Fruit fly (Drosophila melanogaster): ENCODE measurements around the gene CG8028.

CG8028 gene

DNA sequence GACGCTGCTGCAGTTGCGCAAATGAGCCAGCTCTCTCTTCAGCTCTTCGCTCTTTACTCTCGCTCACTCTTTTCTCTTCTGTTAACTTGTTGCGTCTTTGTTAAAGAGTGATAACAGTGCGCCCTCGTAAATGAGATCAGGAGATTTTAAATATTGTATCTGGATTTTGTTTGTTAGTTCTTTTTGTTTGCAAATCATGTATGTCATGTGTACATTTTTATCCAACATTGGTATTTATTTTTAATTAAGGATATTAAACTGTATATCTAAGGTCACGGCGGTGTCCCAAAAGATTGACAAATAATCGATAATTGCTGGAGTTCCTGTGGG lies 18.6 kb upstream of the CG8028 start (continued):
- TF ChIP-seq CG6276 (GFP tag; optimal IDR thresholded peaks at IDR 0.05) (peak; percentile 17), CG6808 (GFP tag; optimal IDR thresholded peaks at IDR 0.05) (peak; percentile 25), Sox102F (GFP tag; optimal IDR thresholded peaks at IDR 0.05) (peak; percentile 74), Sox15 (GFP tag; optimal IDR thresholded peaks at IDR 0.05) (peak; percentile 29), eg (GFP tag; IDR thresholded peaks at IDR 0.05) (peak; percentile 80), pdm3 (GFP tag; optimal IDR thresholded peaks at IDR 0.05) (peak; percentile 69), Lpt (GFP tag; optimal IDR thresholded peaks at IDR 0.05) (no peak)

DNA sequence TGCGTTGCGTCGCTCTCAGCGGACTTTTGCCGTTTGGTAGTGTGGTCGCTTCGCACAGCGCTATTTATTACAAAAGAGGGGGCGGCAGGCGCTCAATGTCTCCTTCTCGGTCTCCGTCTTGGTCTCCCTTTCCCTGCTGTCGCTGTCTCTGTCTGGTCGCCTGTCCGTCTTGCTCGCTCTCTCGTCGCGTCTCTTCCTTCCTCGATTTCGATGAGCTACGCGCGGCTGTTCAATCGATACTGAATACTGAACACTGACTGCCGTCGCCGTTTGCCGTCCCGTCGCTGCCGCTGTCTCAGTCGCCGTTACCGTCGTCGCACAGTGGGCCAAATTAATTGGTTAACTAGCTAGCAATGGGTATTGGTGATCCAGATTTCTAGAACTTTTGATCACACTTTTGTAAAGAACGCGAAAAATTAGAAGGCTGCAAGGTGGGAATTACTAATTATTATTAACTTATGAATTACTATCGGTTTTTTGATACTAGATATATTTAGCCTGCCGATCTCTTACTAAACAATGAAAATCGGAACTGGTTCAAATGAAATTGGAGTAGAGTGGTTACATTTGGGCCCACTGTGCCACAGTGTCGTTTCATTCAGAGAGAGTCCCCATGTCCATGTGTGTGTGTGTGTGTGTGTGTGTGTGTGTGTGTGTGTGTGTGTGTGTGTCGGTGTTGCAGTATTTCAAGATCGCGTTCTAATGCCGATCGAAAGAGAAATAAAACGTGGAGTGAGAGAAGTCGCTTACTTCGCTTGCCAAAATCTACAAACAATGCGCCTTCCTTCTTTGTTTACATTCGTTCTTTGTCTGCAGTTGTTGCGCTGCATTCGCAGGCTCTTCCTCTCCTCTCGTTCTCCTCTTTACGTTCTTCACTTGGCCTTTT lies 18.0 kb upstream of the CG8028 start, which contains the start of gene CG8034:
CG8034 (minus strand) TSS at position 264 of the 886 bp plus-strand sequence.
- TF ChIP-seq CG11762 (GFP tag; optimal IDR thresholded peaks at IDR 0.05; ENCODE audit: insufficient read depth) (peak; percentile 97), Eip75B (GFP tag; optimal IDR thresholded peaks at IDR 0.05) (peak; percentile 99), Sox14 (GFP tag; optimal IDR thresholded peaks at IDR 0.05) (peak; percentile 98), OdsH (GFP tag; optimal IDR thresholded peaks at IDR 0.05) (peak; percentile 99), dsx (GFP tag; optimal IDR thresholded peaks at IDR 0.05; ENCODE audit: poor library complexity, severe bottlenecking) (peak; percentile 95), CG31627 (GFP tag; optimal IDR thresholded peaks at IDR 0.05) (peak; percentile 97), CG8119 (GFP tag; IDR thresholded peaks at IDR 0.05) (peak; percentile 98), svp (GFP tag) (peak; percentile 99), Hr38 (GFP tag; optimal IDR thresholded peaks at IDR 0.05) (no peak), Smox (GFP tag; optimal IDR thresholded peaks at IDR 0.05) (peak; percentile 98), CG6163 (GFP tag; IDR thresholded peaks at IDR 0.05) (peak; percentile 97), CG11902 (GFP tag; optimal IDR thresholded peaks at IDR 0.05) (peak; percentile 97), lz (GFP tag; optimal IDR thresholded peaks at IDR 0.05) (peak; percentile 99), salr (GFP tag; optimal IDR thresholded peaks at IDR 0.05) (peak; percentile 94 to 98), CG6854 (GFP tag; optimal IDR thresholded peaks at IDR 0.05) (peak; percentile 96), CG15336 (GFP tag; IDR thresholded peaks at IDR 0.05) (peak; percentile 97), cyc (GFP tag; optimal IDR thresholded peaks at IDR 0.05) (peak; percentile 97), Lpt (GFP tag; optimal IDR thresholded peaks at IDR 0.05) (peak; percentile 98), CG6808 (GFP tag; optimal IDR thresholded peaks at IDR 0.05) (peak; percentile 97), spab (GFP tag; optimal IDR thresholded peaks at IDR 0.05) (peak; percentile 97), CG10669 (GFP tag; optimal IDR thresholded peaks at IDR 0.05) (peak; percentile 99), achi (GFP tag; optimal IDR thresholded peaks at IDR 0.05) (peak; percentile 97), vri (GFP tag; optimal IDR thresholded peaks at IDR 0.05) (peak; percentile 95), ss (GFP tag; optimal IDR thresholded peaks at IDR 0.05) (peak; percentile 96 to 98), esn (GFP tag; optimal IDR thresholded peaks at IDR 0.05) (peak; percentile 98), Hr39 (GFP tag; optimal IDR thresholded peaks at IDR 0.05) (peak; percentile 97), CG8632 (GFP tag; optimal IDR thresholded peaks at IDR 0.05) (peak; percentile 98), CG11294 (GFP tag; IDR thresholded peaks at IDR 0.05) (peak; percentile 95), Sox15 (GFP tag; optimal IDR thresholded peaks at IDR 0.05) (peak; percentile 97), Ets96B (tag; optimal IDR thresholded peaks at IDR 0.05) (peak; percentile 97), CG8319 (GFP tag; optimal IDR thresholded peaks at IDR 0.05) (peak; percentile 97), pdm3 (GFP tag; optimal IDR thresholded peaks at IDR 0.05) (peak; percentile 98), CG4318 (GFP tag; optimal IDR thresholded peaks at IDR 0.05) (peak; percentile 98), CG3032 (tag; optimal IDR thresholded peaks at IDR 0.05) (peak; percentile 98), CG6792 (GFP tag; optimal IDR thresholded peaks at IDR 0.05) (peak; percentile 98), CG9139 (GFP tag; optimal IDR thresholded peaks at IDR 0.05) (peak; percentile 95), Blimp-1 (GFP tag; optimal IDR thresholded peaks at IDR 0.05) (peak; percentile 91), net (GFP tag; optimal IDR thresholded peaks at IDR 0.05) (peak; percentile 98), Eip78C (GFP tag) (peak; percentile 100), CG3919 (GFP tag; optimal IDR thresholded peaks at IDR 0.05) (peak; percentile 97), topi (GFP tag; optimal IDR thresholded peaks at IDR 0.05) (peak; percentile 99), Ets21C (GFP tag; optimal IDR thresholded peaks at IDR 0.05) (peak; percentile 96), Eip93F (GFP tag; optimal IDR thresholded peaks at IDR 0.05) (peak; percentile 93), CG32006 (GFP tag; optimal IDR thresholded peaks at IDR 0.05) (peak; percentile 99), eg (GFP tag; IDR thresholded peaks at IDR 0.05) (peak; percentile 95)

All from whole organism, prepupa.